Fruit fly (Drosophila melanogaster) whole organism, wandering third instar larva: ENCODE measurements around the gene CG42521.

ENCODE experiments used
- Abd-B ChIP-seq: fragments of >200 bp; optimal IDR thresholded peaks from 2 replicates; lab custom pipeline; 2017; ENCODE audit warnings: missing biosample characterization, missing genetic modification characterization
- CG32264 ChIP-seq: fragments of 200-800 bp; sonication (Bioruptor generic); optimal IDR thresholded peaks from 2 replicates; lab custom pipeline; 2016; ENCODE audit warnings: missing biosample characterization, missing genetic modification characterization
- Dfd ChIP-seq: fragments of >200 bp; optimal IDR thresholded peaks from 2 replicates; lab custom pipeline; 2017; ENCODE audit warnings: missing biosample characterization, missing genetic modification characterization
- GATAd ChIP-seq: sonication (Bioruptor generic); optimal IDR thresholded peaks from 2 replicates; lab custom pipeline; 2016; ENCODE audit warnings: missing biosample characterization, missing genetic modification characterization
- Hr78 ChIP-seq: fragments of >200 bp; optimal IDR thresholded peaks from 2 replicates; lab custom pipeline; 2017; ENCODE audit warnings: missing biosample characterization, missing genetic modification characterization
- dsf ChIP-seq: sonication (Bioruptor generic); optimal IDR thresholded peaks from 2 replicates; lab custom pipeline; 2016; ENCODE audit warnings: missing biosample characterization, missing genetic modification characterization, borderline replicate concordance
- h ChIP-seq: fragments of 200-800 bp; sonication (Bioruptor generic); optimal IDR thresholded peaks from 3 replicates; lab custom pipeline; 2016; ENCODE audit warnings: missing biosample characterization, mild to moderate bottlenecking, missing genetic modification characterization
- pan ChIP-seq: fragments of >200 bp; optimal IDR thresholded peaks from 2 replicates; lab custom pipeline; 2017
- psq ChIP-seq: fragments of 200-800 bp; sonication (Bioruptor generic); optimal IDR thresholded peaks from 3 replicates; lab custom pipeline; 2017; ENCODE audit warnings: missing biosample characterization, mild to moderate bottlenecking, missing genetic modification characterization, moderate library complexity

dm6 chr3L:10672540-10672939 is 49.2 kb upstream of the CG42521 start:
- TF ChIP-seq Abd-B = no peak
- no peak for TF ChIP-seq Dfd (GFP tag; lab: Kevin White, UChicago)
- TF ChIP-seq dsf = no peak
- TF ChIP-seq psq (GFP tag; lab: Kevin White, UChicago) = no peak
- TF ChIP-seq h (GFP tag; lab: Kevin White, UChicago) = no peak
- no peak for TF ChIP-seq GATAd (GFP tag; lab: Kevin White, UChicago)
- TF ChIP-seq CG32264 = no peak
- no peak for TF ChIP-seq Hr78 (GFP tag; lab: Kevin White, UChicago)
- no peak for TF ChIP-seq pan (lab: Kevin White, UChicago)
